Worm (Caenorhabditis elegans) whole organism, midembryonic: ENCODE results near the gene K03H9.3.

ENCODE experiments used
- flt-1 ChIP-seq: fragments of 200-800 bp; sonication (Bioruptor generic); IDR thresholded peaks from 2 replicates; pipeline ENCODE4 v1.3.6; 2022; ENCODE audit warnings: missing genetic modification characterization, missing compliant biosample characterization
- med-1 ChIP-seq: sonication (generic microtip); optimal IDR thresholded peaks from 2 replicates; lab custom pipeline; 2017; ENCODE audit warnings: missing genetic modification characterization, mild to moderate bottlenecking, missing compliant biosample characterization, antibody characterized with exemption, missing genetic modification reagents; ENCODE audit not compliant: insufficient read depth

DNA sequence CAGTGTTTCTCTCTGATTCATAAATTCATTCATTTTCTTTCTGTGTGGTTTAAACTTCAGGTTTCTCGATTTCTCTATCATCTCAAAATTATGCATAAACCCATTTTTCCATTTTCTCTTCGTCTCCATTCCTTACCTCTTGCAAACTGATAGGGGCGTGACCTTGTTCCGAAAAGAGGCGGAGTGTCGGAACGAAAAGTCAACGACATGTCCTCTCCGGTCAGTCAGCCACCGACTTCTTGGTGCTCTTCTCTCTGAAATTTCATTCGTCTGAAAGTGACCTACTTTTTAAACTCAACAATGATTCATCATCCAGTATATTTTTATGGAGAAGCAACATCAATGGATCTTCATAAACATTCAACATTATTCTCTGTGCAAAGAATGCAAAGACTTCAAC lies 42.0 kb upstream of the K03H9.3 start, which contains the start of gene F58F12.12:
- no peak for TF ChIP-seq med-1 (GFP tag; lab: Kevin White, UChicago)
- no peak for TF ChIP-seq flt-1
